Worm (Caenorhabditis elegans) whole organism, L4 larva: ENCODE results near the gene F09G8.5.
A peak's percentile ranks its signal among the peaks of the same experiment; 100 is the strongest.

Experiments used
- F26F4.8 ChIP-seq: fragments of 200-800 bp; sonication (Bioruptor generic); conservative IDR thresholded peaks from 2 replicates; pipeline ENCODE4 v1.3.6; 2022; ENCODE audit warnings: missing genetic modification characterization, missing compliant biosample characterization
- T20F7.1 ChIP-seq: fragments of 200-800 bp; sonication (Bioruptor generic); optimal IDR thresholded peaks from 2 replicates; lab custom pipeline; 2018; ENCODE audit warnings: mild to moderate bottlenecking, missing genetic modification characterization, missing compliant biosample characterization
- Y5F2A.4 ChIP-seq: fragments of 200-800 bp; sonication (Bioruptor generic); optimal IDR thresholded peaks from 2 replicates; lab custom pipeline; 2018; ENCODE audit warnings: mild to moderate bottlenecking, missing genetic modification characterization, missing compliant biosample characterization
- Y75B8A.6 ChIP-seq: fragments of 200-800 bp; sonication (Bioruptor generic); IDR thresholded peaks from 2 replicates; pipeline ENCODE4 v1.3.6; 2022; ENCODE audit warnings: missing genetic modification reagents, missing genetic modification characterization, missing compliant biosample characterization
- aha-1 ChIP-seq: fragments of 150-350 bp; peaks from one replicate; lab custom pipeline; 2014; ENCODE audit warnings: missing biosample characterization, missing genetic modification characterization
- arid-1 ChIP-seq: fragments of 200-800 bp; sonication (Bioruptor generic); conservative IDR thresholded peaks from 2 replicates; pipeline ENCODE4 v1.3.6; 2022; ENCODE audit warnings: missing genetic modification reagents, missing genetic modification characterization, missing compliant biosample characterization
- attf-4 ChIP-seq: sonication (generic microtip); optimal IDR thresholded peaks from 3 replicates; lab custom pipeline; 2017; ENCODE audit warnings: missing biosample characterization, missing genetic modification characterization
- ceh-20 ChIP-seq: fragments of 200-800 bp; sonication (Bioruptor generic); IDR thresholded peaks from 2 replicates; pipeline ENCODE4 v1.3.6; 2022; ENCODE audit warnings: missing genetic modification reagents, missing genetic modification characterization, missing compliant biosample characterization
- ceh-82 ChIP-seq: sonication (generic microtip); optimal IDR thresholded peaks from 2 replicates; lab custom pipeline; 2017; ENCODE audit warnings: missing biosample characterization, missing genetic modification characterization
- ctbp-1 ChIP-seq: fragments of 200-800 bp; sonication (Bioruptor generic); IDR thresholded peaks from 2 replicates; pipeline ENCODE4 v1.3.6; 2022; ENCODE audit warnings: missing genetic modification reagents, missing genetic modification characterization, missing compliant biosample characterization
- daf-16 ChIP-seq, 3 experiments: sonication (generic microtip); optimal IDR thresholded peaks; 2 replicates each; lab custom pipeline; 2016 to 2017; ENCODE audit warnings: missing genetic modification characterization in 3 of 3, missing genetic modification reagents in 3 of 3, mild to moderate bottlenecking in 2 of 3, missing compliant biosample characterization in 2 of 3, missing biosample characterization in 1 of 3, moderate library complexity in 1 of 3
- daf-19 ChIP-seq: fragments of 200-800 bp; sonication (Bioruptor generic); conservative IDR thresholded peaks from 2 replicates; pipeline ENCODE4 v1.3.6; 2022; ENCODE audit warnings: missing genetic modification characterization, missing compliant biosample characterization
- dmd-6 ChIP-seq: fragments of 200-800 bp; sonication (Bioruptor generic); IDR thresholded peaks from 2 replicates; pipeline ENCODE4 v1.3.6; 2022; ENCODE audit warnings: missing genetic modification reagents, missing genetic modification characterization, missing compliant biosample characterization
- dmd-9 ChIP-seq: fragments of 200-800 bp; sonication (Bioruptor generic); IDR thresholded peaks from 2 replicates; pipeline ENCODE4 v1.3.6; 2022; ENCODE audit warnings: missing genetic modification reagents, missing genetic modification characterization, missing compliant biosample characterization
- dpl-1 ChIP-seq: fragments of 150-350 bp; optimal IDR thresholded peaks from 2 replicates; lab custom pipeline; 2014; ENCODE audit warnings: missing biosample characterization, missing genetic modification reagents, missing genetic modification characterization
- duxl-1 ChIP-seq: sonication (generic microtip); optimal IDR thresholded peaks from 2 replicates; lab custom pipeline; 2016; ENCODE audit warnings: mild to moderate bottlenecking, missing genetic modification characterization, moderate library complexity, missing compliant biosample characterization; ENCODE audit not compliant: poor library complexity
- dve-1 ChIP-seq: sonication (generic microtip); optimal IDR thresholded peaks from 2 replicates; lab custom pipeline; 2017; ENCODE audit warnings: antibody characterized with exemption, mild to moderate bottlenecking, missing genetic modification characterization, missing compliant biosample characterization; ENCODE audit not compliant: insufficient read depth
- fkh-10 ChIP-seq: fragments of 150-350 bp; optimal IDR thresholded peaks from 2 replicates; lab custom pipeline; 2014; ENCODE audit warnings: missing biosample characterization, missing genetic modification reagents, missing genetic modification characterization
- hlh-11 ChIP-seq: fragments of 200-800 bp; sonication (Bioruptor generic); optimal IDR thresholded peaks from 2 replicates; lab custom pipeline; 2018; ENCODE audit warnings: mild to moderate bottlenecking, missing genetic modification characterization, missing compliant biosample characterization
- hmg-1.1 ChIP-seq: fragments of 200-800 bp; sonication (Bioruptor generic); IDR thresholded peaks from 2 replicates; pipeline ENCODE4 v1.3.6; 2022; ENCODE audit warnings: missing genetic modification reagents, missing genetic modification characterization, missing compliant biosample characterization
- lin-13 ChIP-seq: fragments of 150-350 bp; optimal IDR thresholded peaks from 2 replicates; lab custom pipeline; 2014; ENCODE audit warnings: missing biosample characterization, missing genetic modification reagents, missing genetic modification characterization
- lin-29 ChIP-seq: fragments of 200-800 bp; sonication (Bioruptor generic); IDR thresholded peaks from 2 replicates; pipeline ENCODE4 v1.3.6; 2022; ENCODE audit warnings: missing genetic modification reagents, missing genetic modification characterization, missing compliant biosample characterization
- lir-3 ChIP-seq: sonication (generic microtip); optimal IDR thresholded peaks from 2 replicates; lab custom pipeline; 2016; ENCODE audit warnings: mild to moderate bottlenecking, missing genetic modification characterization, missing compliant biosample characterization
- mdt-29 ChIP-seq: fragments of 200-800 bp; sonication (Bioruptor generic); IDR thresholded peaks from 2 replicates; pipeline ENCODE4 v1.3.6; 2022; ENCODE audit warnings: missing genetic modification reagents, missing genetic modification characterization, missing compliant biosample characterization
- mes-2 ChIP-seq: sonication (generic microtip); optimal IDR thresholded peaks from 2 replicates; lab custom pipeline; 2016; ENCODE audit warnings: missing genotype, mild to moderate bottlenecking, missing genetic modification characterization, missing compliant biosample characterization; ENCODE audit not compliant: poor library complexity, severe bottlenecking
- mxl-3 ChIP-seq: fragments of 200-800 bp; sonication (Bioruptor generic); optimal IDR thresholded peaks from 2 replicates; lab custom pipeline; 2018; ENCODE audit warnings: mild to moderate bottlenecking, missing genetic modification characterization, missing compliant biosample characterization
- nhr-237 ChIP-seq: sonication (generic microtip); optimal IDR thresholded peaks from 2 replicates; lab custom pipeline; 2017; ENCODE audit warnings: missing biosample characterization, missing genetic modification characterization
- nhr-28 ChIP-seq: fragments of 150-350 bp; optimal IDR thresholded peaks from 2 replicates; lab custom pipeline; 2014; ENCODE audit warnings: missing biosample characterization, missing genetic modification characterization
- nhr-6 ChIP-seq: fragments of 150-350 bp; optimal IDR thresholded peaks from 2 replicates; lab custom pipeline; 2014; ENCODE audit warnings: missing biosample characterization, missing genetic modification characterization
- pha-4 ChIP-seq, 2 experiments: fragments of 150-350 bp in 1 of 2; fragments of 200-800 bp in 1 of 2; sonication (Bioruptor generic) in 1 of 2; IDR thresholded peaks in 1 of 2; optimal IDR thresholded peaks in 1 of 2; 2 replicates each; pipeline versions ENCODE4 v1.3.6 to Lab custom; 2014 to 2022; ENCODE audit warnings: missing genetic modification characterization in 2 of 2, missing genetic modification reagents in 2 of 2, missing biosample characterization in 1 of 2, missing compliant biosample characterization in 1 of 2
- php-3 ChIP-seq: fragments of 200-800 bp; sonication (Bioruptor generic); IDR thresholded peaks from 2 replicates; pipeline ENCODE4 v1.3.6; 2022; ENCODE audit warnings: missing genetic modification reagents, missing genetic modification characterization, missing compliant biosample characterization
- rbr-2 ChIP-seq: sonication (generic microtip); optimal IDR thresholded peaks from 2 replicates; lab custom pipeline; 2016; ENCODE audit warnings: missing genotype, missing genetic modification characterization, missing compliant biosample characterization
- saeg-2 ChIP-seq: fragments of 200-800 bp; sonication (Bioruptor generic); IDR thresholded peaks from 2 replicates; pipeline ENCODE4 v1.3.6; 2022; ENCODE audit warnings: missing genetic modification reagents, missing genetic modification characterization, missing compliant biosample characterization
- sdz-12 ChIP-seq: fragments of 200-800 bp; sonication (Bioruptor generic); optimal IDR thresholded peaks from 2 replicates; lab custom pipeline; 2018; ENCODE audit warnings: mild to moderate bottlenecking, missing genetic modification characterization, missing compliant biosample characterization
- skn-1 ChIP-seq: fragments of 150-350 bp; optimal IDR thresholded peaks from 2 replicates; lab custom pipeline; 2014; ENCODE audit warnings: missing biosample characterization, missing genetic modification characterization
- spr-3 ChIP-seq: fragments of 200-800 bp; sonication (Bioruptor generic); optimal IDR thresholded peaks from 2 replicates; lab custom pipeline; 2018; ENCODE audit warnings: mild to moderate bottlenecking, missing genetic modification characterization, missing compliant biosample characterization
- tag-97 ChIP-seq: fragments of 200-800 bp; sonication (Bioruptor generic); IDR thresholded peaks from 2 replicates; pipeline ENCODE4 v1.3.6; 2022; ENCODE audit warnings: missing genetic modification characterization, missing compliant biosample characterization
- tra-1 ChIP-seq: fragments of 200-800 bp; sonication (Bioruptor generic); IDR thresholded peaks from 2 replicates; pipeline ENCODE4 v1.3.6; 2022; ENCODE audit warnings: missing genetic modification reagents, missing genetic modification characterization, missing compliant biosample characterization
- unc-62 ChIP-seq, 3 experiments: fragments of 150-350 bp in 1 of 3; sonication (generic microtip); optimal IDR thresholded peaks in 2 of 3; peaks in 1 of 3; 1 replicate in 1 of 3; 2 replicates in 2 of 3; lab custom pipeline; 2014 to 2017; ENCODE audit warnings: missing biosample characterization in 3 of 3, missing genetic modification characterization in 3 of 3, missing genetic modification reagents in 3 of 3, missing genotype in 1 of 3
- vab-7 ChIP-seq: fragments of 200-800 bp; sonication (Bioruptor generic); IDR thresholded peaks from 2 replicates; pipeline ENCODE4 v1.3.6; 2022; ENCODE audit warnings: missing genetic modification reagents, missing genetic modification characterization, missing compliant biosample characterization
- zfp-2 ChIP-seq: sonication (generic microtip); optimal IDR thresholded peaks from 2 replicates; lab custom pipeline; 2016; ENCODE audit warnings: mild to moderate bottlenecking, missing genetic modification characterization, missing compliant biosample characterization
- zip-2 ChIP-seq: fragments of 150-350 bp; optimal IDR thresholded peaks from 2 replicates; lab custom pipeline; 2014; ENCODE audit warnings: missing biosample characterization, missing genetic modification characterization
- ztf-11 ChIP-seq: fragments of 150-350 bp; optimal IDR thresholded peaks from 2 replicates; lab custom pipeline; 2014; ENCODE audit warnings: missing biosample characterization, missing genetic modification characterization

Gene F09G8.5

DNA sequence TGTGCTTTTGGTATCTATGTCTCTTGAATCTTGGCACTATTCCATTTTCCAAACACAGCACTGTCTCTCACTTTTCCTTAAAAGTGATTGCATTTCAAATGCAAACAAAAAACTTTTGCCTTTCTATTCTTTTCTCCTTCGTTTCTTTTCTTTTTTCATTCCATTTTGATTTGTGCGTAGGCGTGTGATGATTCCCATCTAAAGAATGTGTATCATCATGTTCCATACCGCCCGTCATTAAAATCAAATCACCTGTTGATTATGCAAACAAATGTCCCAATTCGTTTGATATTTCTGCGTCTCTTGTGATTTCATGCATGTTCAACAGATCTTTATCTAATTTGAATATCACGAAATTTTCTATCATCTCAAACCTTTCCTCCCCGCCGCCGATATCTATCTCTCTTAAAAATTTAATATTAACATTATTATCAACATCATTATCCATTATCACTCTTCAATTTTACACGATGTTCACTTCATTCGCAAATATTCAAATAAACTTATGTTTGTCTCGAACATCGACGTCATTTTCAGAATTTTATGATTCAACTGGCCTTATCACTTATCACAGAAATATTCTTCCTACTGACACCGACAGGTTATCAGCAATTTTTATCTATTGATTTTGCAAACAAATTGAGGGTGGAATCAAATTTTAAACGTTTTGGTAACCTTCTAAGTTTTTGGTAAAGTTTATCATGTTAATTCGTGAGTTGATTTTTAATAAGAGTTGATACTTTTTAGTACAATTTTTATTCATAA is 36.7 kb downstream of the F09G8.5 start (continued):
- TF ChIP-seq hlh-11 (tag; lab: Kevin White, UChicago) (peak; percentile 66), T20F7.1 (GFP tag; lab: Kevin White, UChicago) (peak; percentile 41), sdz-12 (GFP tag; lab: Kevin White, UChicago) (no peak), pha-4 (GFP tag; IDR thresholded peaks at IDR 0.05; lab: Robert Waterston, UW) (no peak), pha-4 (tag; optimal IDR thresholded peaks at IDR 0.05; lab: Kevin White, UChicago) (no peak), dve-1 (tag; lab: Kevin White, UChicago) (peak; percentile 74), nhr-237 (no peak), Y75B8A.6 (GFP tag; lab: Robert Waterston, UW) (no peak), nhr-28 (tag; lab: Kevin White, UChicago) (peak; percentile 74), zip-2 (tag; lab: Kevin White, UChicago) (no peak), attf-4 (no peak), F26F4.8 (GFP tag; lab: Robert Waterston, UW) (no peak), spr-3 (GFP tag; lab: Kevin White, UChicago) (no peak), vab-7 (GFP tag; lab: Robert Waterston, UW) (no peak)

DNA sequence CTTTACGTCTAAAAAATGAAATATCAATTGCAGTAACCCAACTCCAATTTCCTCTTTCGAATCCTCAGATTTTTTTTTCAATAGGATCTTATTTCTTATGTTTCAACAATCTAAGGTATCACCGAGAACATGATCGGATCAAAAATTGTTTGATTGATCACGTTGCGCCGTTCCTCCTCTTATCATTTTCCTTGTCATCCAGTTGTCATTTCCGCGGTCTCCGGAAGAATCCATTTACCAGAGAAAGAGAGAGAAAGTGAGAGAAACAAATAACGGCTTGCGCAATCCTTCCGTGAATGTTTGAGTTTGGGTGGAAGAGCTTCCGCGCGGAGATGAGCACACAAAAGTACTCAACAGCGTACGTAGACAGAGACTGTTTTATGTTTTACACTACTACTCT is 38.5 kb downstream of the F09G8.5 start:
- TF ChIP-seq tra-1 (GFP tag; lab: Robert Waterston, UW) (no peak), ztf-11 (tag; lab: Kevin White, UChicago) (no peak), aha-1 (peak; percentile 30), mxl-3 (GFP tag; lab: Kevin White, UChicago) (peak; percentile 31), hlh-11 (tag; lab: Kevin White, UChicago) (peak; percentile 32), dmd-9 (no peak), pha-4 (GFP tag; IDR thresholded peaks at IDR 0.05; lab: Robert Waterston, UW) (no peak), pha-4 (tag; optimal IDR thresholded peaks at IDR 0.05; lab: Kevin White, UChicago) (no peak), dve-1 (tag; lab: Kevin White, UChicago) (peak; percentile 7), dmd-6 (GFP tag; lab: Robert Waterston, UW) (peak; percentile 93), fkh-10 (GFP tag; lab: Kevin White, UChicago) (no peak), nhr-237 (no peak), attf-4 (no peak), mes-2 (tag; lab: Kevin White, UChicago) (peak; percentile 1), daf-19 (GFP tag; lab: Robert Waterston, UW) (no peak), nhr-28 (tag; lab: Kevin White, UChicago) (peak; percentile 3), nhr-6 (tag; lab: Kevin White, UChicago) (no peak), lin-13 (GFP tag; lab: Kevin White, UChicago) (no peak), saeg-2 (GFP tag; lab: Robert Waterston, UW) (no peak), arid-1 (GFP tag; lab: Robert Waterston, UW) (no peak)

DNA sequence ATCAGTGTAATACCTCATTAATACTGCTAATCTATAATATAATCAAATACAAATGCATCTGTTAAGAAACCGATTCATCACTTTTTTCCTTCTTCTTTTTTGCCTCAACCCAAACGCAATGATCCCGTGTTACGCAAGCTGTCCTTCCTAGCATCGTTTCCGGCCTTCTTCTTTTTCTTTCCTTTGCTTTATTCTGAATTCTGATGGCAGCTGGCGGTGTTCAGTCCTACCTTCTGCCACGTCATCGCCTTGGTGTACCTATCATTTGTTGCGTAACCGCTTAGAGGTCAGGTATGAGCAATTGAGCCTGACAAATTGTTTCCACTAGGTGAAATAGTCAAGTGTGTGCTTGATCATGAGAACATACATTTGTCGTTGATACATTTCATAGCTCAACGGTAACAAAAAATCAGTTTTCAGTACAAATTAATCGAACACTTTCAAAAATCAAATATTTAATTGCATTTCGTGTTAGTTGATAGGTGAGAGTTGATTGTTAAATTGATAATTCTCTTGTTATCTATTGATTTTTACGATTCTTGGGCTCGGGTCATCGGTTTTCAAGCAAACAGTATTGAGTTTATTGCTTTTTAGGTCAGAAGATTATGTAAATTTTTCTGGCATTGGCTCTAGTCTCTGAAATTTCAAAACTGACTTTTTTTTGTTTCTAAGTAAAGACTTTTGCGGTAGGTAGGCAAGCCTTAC is 43.6 kb downstream of the F09G8.5 start:
- TF ChIP-seq mdt-29 (GFP tag; lab: Robert Waterston, UW) (no peak), unc-62 (GFP tag; optimal IDR thresholded peaks at IDR 0.05 in 1 of 2; lab: Kevin White, UChicago) (peak in 1 of 2 experiments; percentile 54), unc-62 (tag; optimal IDR thresholded peaks at IDR 0.05; lab: Kevin White, UChicago) (no peak), dmd-9 (no peak), ceh-20 (GFP tag; lab: Robert Waterston, UW) (no peak), skn-1 (tag; lab: Kevin White, UChicago) (no peak), lir-3 (tag; lab: Kevin White, UChicago) (no peak), Y5F2A.4 (GFP tag; lab: Kevin White, UChicago) (no peak), zfp-2 (tag; lab: Kevin White, UChicago) (no peak), dpl-1 (GFP tag; lab: Kevin White, UChicago) (no peak), hlh-11 (tag; lab: Kevin White, UChicago) (peak; percentile 1), daf-16 (GFP tag; optimal IDR thresholded peaks at IDR 0.05; lab: Kevin White, UChicago) (no peak), daf-16 (tag; optimal IDR thresholded peaks at IDR 0.05; lab: Kevin White, UChicago) (peak; percentile 36), tag-97 (GFP tag; lab: Robert Waterston, UW) (no peak), lin-29 (no peak), ceh-82 (no peak), hmg-1.1 (no peak), ctbp-1 (no peak), php-3 (GFP tag; lab: Robert Waterston, UW) (peak; percentile 58; the same call in 1 of the 2 replicates), rbr-2 (tag; lab: Kevin White, UChicago) (no peak), duxl-1 (no peak), aha-1 (peak; percentile 88)
